Worm (Caenorhabditis elegans): ENCODE measurements around the gene R10D12.1.

ce11 chrV:13887358-13887757, 47.1 kb downstream of the R10D12.1 start, which contains the start of gene srsx-19:
- TF ChIP-seq unc-62 (GFP tag; optimal IDR thresholded peaks at IDR 0.05) (no peak), nhr-237 (tag; optimal IDR thresholded peaks at IDR 0.05) (no peak), elt-3 (tag; optimal IDR thresholded peaks at IDR 0.05) (no peak), snpc-4 (tag; optimal IDR thresholded peaks at IDR 0.05) (no peak), elt-1 (tag; optimal IDR thresholded peaks at IDR 0.05; ENCODE audit: borderline replicate concordance, insufficient read depth) (no peak), cnd-1 (tag; optimal IDR thresholded peaks at IDR 0.05) (no peak), sptf-1 (tag; optimal IDR thresholded peaks at IDR 0.05) (no peak), lin-13 (tag; optimal IDR thresholded peaks at IDR 0.05) (no peak), pha-4 (tag; optimal IDR thresholded peaks at IDR 0.05) (no peak), nhr-28 (tag; optimal IDR thresholded peaks at IDR 0.05) (no peak), nhr-76 (tag; optimal IDR thresholded peaks at IDR 0.05) (no peak), lsy-2 (tag; optimal IDR thresholded peaks at IDR 0.05) (no peak), unc-120 (tag; optimal IDR thresholded peaks at IDR 0.05; ENCODE audit: poor library complexity, severe bottlenecking) (no peak)

Measured in whole organism, mixed stage, embryonic.